Worm (Caenorhabditis elegans) whole organism, young adult: ENCODE data around the gene gpa-7.

Experiments used
- B0019.2 ChIP-seq: fragments of 200-800 bp; sonication (Bioruptor generic); conservative IDR thresholded peaks from 2 replicates; pipeline ENCODE4 v1.3.6; 2022; ENCODE audit warnings: missing genetic modification reagents, missing genetic modification characterization, missing compliant biosample characterization
- B0035.1 ChIP-seq: sonication (generic microtip); optimal IDR thresholded peaks from 2 replicates; lab custom pipeline; 2016; ENCODE audit warnings: missing genetic modification characterization, mild to moderate bottlenecking, missing compliant biosample characterization, missing genotype, missing genetic modification reagents
- F23B12.7 ChIP-seq: sonication (generic microtip); optimal IDR thresholded peaks from 2 replicates; lab custom pipeline; 2017; ENCODE audit warnings: missing genetic modification characterization, mild to moderate bottlenecking, missing compliant biosample characterization, antibody characterized with exemption, moderate library complexity; ENCODE audit not compliant: insufficient read depth
- F33H1.4 ChIP-seq: fragments of 200-800 bp; sonication (Bioruptor generic); IDR thresholded peaks from 2 replicates; pipeline ENCODE4 v1.3.6; 2022; ENCODE audit warnings: missing genetic modification reagents, missing genetic modification characterization, missing compliant biosample characterization
- F52B5.7 ChIP-seq: sonication (generic microtip); optimal IDR thresholded peaks from 2 replicates; lab custom pipeline; 2016; ENCODE audit warnings: mild to moderate bottlenecking, missing genetic modification characterization, missing compliant biosample characterization
- F55B11.4 ChIP-seq: sonication (generic microtip); optimal IDR thresholded peaks from 2 replicates; lab custom pipeline; 2016; ENCODE audit warnings: missing compliant biosample characterization, missing genetic modification characterization, borderline replicate concordance; ENCODE audit not compliant: insufficient read depth
- T07F8.4 ChIP-seq: sonication (generic microtip); optimal IDR thresholded peaks from 2 replicates; lab custom pipeline; 2016; ENCODE audit warnings: mild to moderate bottlenecking, missing genetic modification characterization, moderate library complexity, missing compliant biosample characterization
- Y56A3A.18 ChIP-seq: fragments of 200-800 bp; sonication (Bioruptor generic); IDR thresholded peaks from 2 replicates; pipeline ENCODE4 v1.3.6; 2022; ENCODE audit warnings: missing genetic modification reagents, missing genetic modification characterization, missing compliant biosample characterization
- ZK185.1 ChIP-seq: sonication (generic microtip); optimal IDR thresholded peaks from 2 replicates; lab custom pipeline; 2016; ENCODE audit warnings: mild to moderate bottlenecking, missing genetic modification characterization, missing compliant biosample characterization; ENCODE audit not compliant: poor library complexity, severe bottlenecking
- aptf-3 ChIP-seq: fragments of 200-800 bp; sonication (Bioruptor generic); IDR thresholded peaks from 2 replicates; pipeline ENCODE4 v1.3.6; 2022; ENCODE audit warnings: missing genetic modification characterization, missing compliant biosample characterization
- attf-3 ChIP-seq: fragments of 200-800 bp; sonication (Bioruptor generic); conservative IDR thresholded peaks from 2 replicates; pipeline ENCODE4 v1.3.6; 2022; ENCODE audit warnings: missing genetic modification reagents, missing genetic modification characterization, missing compliant biosample characterization
- bed-1 ChIP-seq: fragments of 200-800 bp; sonication (Bioruptor generic); IDR thresholded peaks from 2 replicates; pipeline ENCODE4 v1.3.6; 2022; ENCODE audit warnings: missing genetic modification reagents, missing genetic modification characterization, missing compliant biosample characterization
- cebp-1 ChIP-seq, 2 experiments: fragments of 200-800 bp in 1 of 2; sonication (Bioruptor generic) in 1 of 2; sonication (generic microtip) in 1 of 2; IDR thresholded peaks in 1 of 2; optimal IDR thresholded peaks in 1 of 2; 2 replicates each; pipeline versions ENCODE4 v1.3.6 to Lab custom; 2017 to 2022; ENCODE audit warnings: missing compliant biosample characterization in 2 of 2, missing genetic modification characterization in 2 of 2, mild to moderate bottlenecking in 1 of 2, missing genetic modification reagents in 1 of 2, moderate library complexity in 1 of 2
- ceh-27 ChIP-seq: fragments of 200-800 bp; sonication (Bioruptor generic); optimal IDR thresholded peaks from 2 replicates; lab custom pipeline; 2018; ENCODE audit warnings: mild to moderate bottlenecking, missing genetic modification characterization, moderate library complexity, missing compliant biosample characterization
- ceh-79 ChIP-seq: sonication (generic microtip); optimal IDR thresholded peaks from 2 replicates; lab custom pipeline; 2017; ENCODE audit warnings: mild to moderate bottlenecking, missing genetic modification characterization, missing compliant biosample characterization
- die-1 ChIP-seq: sonication (generic microtip); optimal IDR thresholded peaks from 2 replicates; lab custom pipeline; 2016; ENCODE audit warnings: missing genotype, mild to moderate bottlenecking, missing genetic modification characterization, missing compliant biosample characterization
- egl-44 ChIP-seq: fragments of 200-800 bp; sonication (Bioruptor generic); IDR thresholded peaks from 2 replicates; pipeline ENCODE4 v1.3.6; 2022; ENCODE audit warnings: missing genetic modification reagents, missing genetic modification characterization, missing compliant biosample characterization
- ets-4 ChIP-seq: fragments of 200-800 bp; sonication (Bioruptor generic); optimal IDR thresholded peaks from 2 replicates; lab custom pipeline; 2018; ENCODE audit warnings: mild to moderate bottlenecking, missing genetic modification characterization, missing compliant biosample characterization
- gei-17 ChIP-seq: fragments of 200-800 bp; sonication (Bioruptor generic); optimal IDR thresholded peaks from 2 replicates; lab custom pipeline; 2018; ENCODE audit warnings: mild to moderate bottlenecking, missing genetic modification characterization, missing compliant biosample characterization
- hmg-1.2 ChIP-seq: fragments of 200-800 bp; sonication (Bioruptor generic); IDR thresholded peaks from 2 replicates; pipeline ENCODE4 v1.3.6; 2022; ENCODE audit warnings: missing genetic modification reagents, missing genetic modification characterization, missing compliant biosample characterization
- lin-26 ChIP-seq: fragments of 200-800 bp; sonication (Bioruptor generic); IDR thresholded peaks from 2 replicates; pipeline ENCODE4 v1.3.6; 2022; ENCODE audit warnings: missing genetic modification reagents, missing genetic modification characterization, missing compliant biosample characterization
- lir-1 ChIP-seq: fragments of 200-800 bp; sonication (Bioruptor generic); conservative IDR thresholded peaks from 2 replicates; pipeline ENCODE4 v1.3.6; 2022; ENCODE audit warnings: missing genetic modification reagents, missing genetic modification characterization, missing compliant biosample characterization
- lsl-1 ChIP-seq: fragments of 200-800 bp; sonication (Bioruptor generic); optimal IDR thresholded peaks from 2 replicates; lab custom pipeline; 2018; ENCODE audit warnings: mild to moderate bottlenecking, missing genetic modification characterization, moderate library complexity, missing compliant biosample characterization
- madf-3 ChIP-seq: fragments of 200-800 bp; sonication (Bioruptor generic); IDR thresholded peaks from 2 replicates; pipeline ENCODE4 v1.3.6; 2022; ENCODE audit warnings: missing genetic modification reagents, missing genetic modification characterization, missing compliant biosample characterization
- madf-8 ChIP-seq: fragments of 200-800 bp; sonication (Bioruptor generic); conservative IDR thresholded peaks from 2 replicates; pipeline ENCODE4 v1.3.6; 2022; ENCODE audit warnings: missing genetic modification reagents, missing genetic modification characterization, missing compliant biosample characterization
- snpc-4 ChIP-seq, 5 experiments: fragments of 150-350 bp in 1 of 5; sonication (generic microtip) in 4 of 5; optimal IDR thresholded peaks; 2 replicates each; lab custom pipeline; 2014 to 2018; ENCODE audit warnings: missing genetic modification characterization in 5 of 5, missing biosample characterization in 3 of 5, antibody characterized with exemption in 2 of 5, mild to moderate bottlenecking in 2 of 5, missing compliant biosample characterization in 2 of 5, missing genotype in 2 of 5, moderate library complexity in 2 of 5, missing genetic modification reagents in 1 of 5
- tbx-9 ChIP-seq: sonication (generic microtip); optimal IDR thresholded peaks from 2 replicates; lab custom pipeline; 2016; ENCODE audit warnings: borderline replicate concordance, missing genetic modification characterization, inconsistent platforms, missing compliant biosample characterization
- tlf-1 ChIP-seq: fragments of 200-800 bp; sonication (Bioruptor generic); optimal IDR thresholded peaks from 2 replicates; lab custom pipeline; 2018; ENCODE audit warnings: mild to moderate bottlenecking, missing genetic modification characterization, missing compliant biosample characterization
- zim-3 ChIP-seq: sonication (generic microtip); optimal IDR thresholded peaks from 2 replicates; lab custom pipeline; 2017; ENCODE audit warnings: mild to moderate bottlenecking, missing genetic modification characterization, moderate library complexity, missing compliant biosample characterization
- ztf-22 ChIP-seq: fragments of 200-800 bp; sonication (Bioruptor generic); optimal IDR thresholded peaks from 2 replicates; lab custom pipeline; 2018; ENCODE audit warnings: mild to moderate bottlenecking, missing genetic modification characterization, moderate library complexity, missing compliant biosample characterization
- ztf-25 ChIP-seq: fragments of 200-800 bp; sonication (Bioruptor generic); IDR thresholded peaks from 2 replicates; pipeline ENCODE4 v1.3.6; 2022; ENCODE audit warnings: missing genetic modification reagents, missing genetic modification characterization, missing compliant biosample characterization
- ztf-26 ChIP-seq: sonication (generic microtip); optimal IDR thresholded peaks from 2 replicates; lab custom pipeline; 2017; ENCODE audit warnings: missing genetic modification characterization, missing compliant biosample characterization
- ztf-28 ChIP-seq: fragments of 200-800 bp; sonication (Bioruptor generic); IDR thresholded peaks from 2 replicates; pipeline ENCODE4 v1.3.6; 2022; ENCODE audit warnings: missing genetic modification reagents, missing genetic modification characterization, missing compliant biosample characterization

gpa-7 gene

DNA sequence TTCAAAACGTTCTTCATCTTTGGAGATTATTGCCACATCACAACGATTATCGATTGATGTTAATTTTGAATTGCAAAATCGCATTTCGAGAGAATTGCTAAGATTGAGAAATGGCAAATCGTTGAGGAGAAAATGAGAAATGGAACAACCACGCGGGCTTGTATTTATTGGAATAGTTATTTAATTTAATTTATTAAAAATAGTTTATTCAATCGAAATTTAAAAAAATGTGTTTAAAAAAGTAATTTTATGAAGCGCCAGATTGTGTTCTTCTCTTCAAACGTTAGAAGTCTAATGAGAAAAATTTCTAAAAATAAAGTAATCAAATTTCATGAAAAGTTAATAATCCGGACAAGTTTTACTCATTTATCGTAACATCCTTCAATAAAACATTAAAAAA, 12.0 kb upstream of the gpa-7 start, which contains the start of gene spe-26:
TSS of gene spe-26 (minus strand) at position 101 of the 400 bp plus-strand sequence.
- TF ChIP-seq F33H1.4 (GFP tag; lab: Robert Waterston, UW) (no peak), ztf-26 (tag; lab: Kevin White, UChicago) (no peak), Y56A3A.18 (no peak), ceh-27 (GFP tag; lab: Kevin White, UChicago) (no peak), F23B12.7 (tag; lab: Kevin White, UChicago) (no peak), zim-3 (tag; lab: Kevin White, UChicago) (no peak), tlf-1 (GFP tag; lab: Kevin White, UChicago) (no peak), lir-1 (no peak), madf-8 (GFP tag; lab: Robert Waterston, UW) (no peak), lsl-1 (GFP tag; lab: Kevin White, UChicago) (no peak), T07F8.4 (tag; lab: Kevin White, UChicago) (no peak), B0019.2 (no peak), egl-44 (GFP tag; lab: Robert Waterston, UW) (no peak), gei-17 (GFP tag; lab: Kevin White, UChicago) (no peak), die-1 (tag; lab: Kevin White, UChicago) (no peak), snpc-4 (GFP tag; optimal IDR thresholded peaks at IDR 0.05; lab: Kevin White, UChicago) (no peak), snpc-4 (tag; optimal IDR thresholded peaks at IDR 0.05; lab: Kevin White, UChicago) (no peak)

DNA sequence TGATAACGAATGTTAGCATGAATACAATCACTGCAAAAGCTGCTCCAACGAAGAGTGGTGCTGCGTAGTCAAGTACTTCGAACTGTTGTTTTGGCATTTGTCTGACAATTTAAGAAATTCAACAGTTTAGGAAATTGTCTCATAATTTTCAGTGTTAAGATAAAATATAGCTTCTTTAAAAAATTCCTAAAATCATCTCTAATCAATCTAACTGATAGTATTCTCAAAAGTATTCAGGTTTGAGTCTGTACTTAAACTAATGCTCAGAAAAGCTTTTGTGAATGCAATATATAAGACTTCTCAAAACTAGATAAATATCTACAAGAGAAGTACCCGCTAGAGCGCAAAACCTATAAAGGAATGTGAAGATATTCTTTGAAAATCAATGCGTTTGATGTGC, 8.9 kb upstream of the gpa-7 start, which contains the start of gene R10H10.4:
TSS of gene R10H10.4 (minus strand) at position 101 of the 400 bp plus-strand sequence.
- no peak for TF ChIP-seq ztf-28 (GFP tag; lab: Robert Waterston, UW)
- no peak for TF ChIP-seq ztf-25
- no peak for TF ChIP-seq aptf-3 (GFP tag; lab: Robert Waterston, UW)
- TF ChIP-seq ceh-27 (GFP tag; lab: Kevin White, UChicago): no peak
- no peak for TF ChIP-seq ztf-22 (GFP tag; lab: Kevin White, UChicago)
- no peak for TF ChIP-seq tbx-9 (tag; lab: Kevin White, UChicago)
- TF ChIP-seq F52B5.7 (tag; lab: Kevin White, UChicago): no peak
- no peak for TF ChIP-seq ZK185.1

- TF ChIP-seq F55B11.4 (tag; lab: Kevin White, UChicago): no peak
- TF ChIP-seq F52B5.7 (tag; lab: Kevin White, UChicago): no peak
- no peak for TF ChIP-seq B0035.1 (tag; lab: Kevin White, UChicago)
- no peak for TF ChIP-seq attf-3 (GFP tag; lab: Robert Waterston, UW)
- TF ChIP-seq bed-1: no peak
- TF ChIP-seq tlf-1 (GFP tag; lab: Kevin White, UChicago): no peak
- TF ChIP-seq ZK185.1: no peak
- TF ChIP-seq hmg-1.2 (GFP tag; lab: Robert Waterston, UW): no peak
- TF ChIP-seq ets-4 (GFP tag; lab: Kevin White, UChicago): no peak
- no peak for TF ChIP-seq ceh-79 (tag; lab: Kevin White, UChicago)
- no peak for TF ChIP-seq cebp-1 (GFP tag; IDR thresholded peaks at IDR 0.05; lab: Robert Waterston, UW)
- TF ChIP-seq cebp-1 (tag; optimal IDR thresholded peaks at IDR 0.05; lab: Kevin White, UChicago): no peak
- no peak for TF ChIP-seq madf-3 (GFP tag; lab: Robert Waterston, UW)
- TF ChIP-seq lin-26 (GFP tag; lab: Robert Waterston, UW): no peak
Measured at ce11 chrIV:10396827-10397226, 7.0 kb upstream of the gpa-7 start.
